Worm (Caenorhabditis elegans) whole organism, L2 larva: Measurements from ENCODE around the gene R12A1.3.

ENCODE experiments used
- R02D3.7 ChIP-seq: fragments of 150-350 bp; optimal IDR thresholded peaks from 2 replicates; lab custom pipeline; 2014; ENCODE audit warnings: missing biosample characterization, missing genetic modification characterization
- Y55F3AM.14 ChIP-seq: fragments of 200-800 bp; sonication (Bioruptor generic); optimal IDR thresholded peaks from 2 replicates; lab custom pipeline; 2018; ENCODE audit warnings: mild to moderate bottlenecking, missing genetic modification characterization, missing compliant biosample characterization
- ZK546.5 ChIP-seq: sonication (generic microtip); optimal IDR thresholded peaks from 2 replicates; lab custom pipeline; 2017; ENCODE audit warnings: missing biosample characterization, missing genetic modification characterization
- ama-1 ChIP-seq: fragments of 150-350 bp; optimal IDR thresholded peaks from 2 replicates; lab custom pipeline; 2018; ENCODE audit warnings: inconsistent platforms
- ceh-82 ChIP-seq: fragments of 150-350 bp; optimal IDR thresholded peaks from 2 replicates; lab custom pipeline; 2014; ENCODE audit warnings: missing biosample characterization, missing genetic modification characterization
- dmd-4 ChIP-seq: sonication (generic microtip); optimal IDR thresholded peaks from 2 replicates; lab custom pipeline; 2017; ENCODE audit warnings: missing biosample characterization, missing genetic modification characterization
- egl-27 ChIP-seq: sonication (generic microtip); optimal IDR thresholded peaks from 3 replicates; lab custom pipeline; 2017; ENCODE audit warnings: missing biosample characterization, missing genetic modification reagents, missing genetic modification characterization
- lsy-2 ChIP-seq, 2 experiments: fragments of 150-350 bp in 1 of 2; sonication (generic microtip) in 1 of 2; optimal IDR thresholded peaks; 2 replicates each; lab custom pipeline; 2014 to 2017; ENCODE audit warnings: missing biosample characterization in 2 of 2, missing genetic modification characterization in 2 of 2
- mdl-1 ChIP-seq, 2 experiments: fragments of 150-350 bp in 1 of 2; sonication (generic microtip) in 1 of 2; optimal IDR thresholded peaks; 2 replicates each; lab custom pipeline; 2017; ENCODE audit warnings: missing biosample characterization in 2 of 2, missing genetic modification characterization in 2 of 2
- nhr-25 ChIP-seq: fragments of 150-350 bp; sonication (generic microtip); optimal IDR thresholded peaks from 3 replicates; lab custom pipeline; 2014; ENCODE audit warnings: missing biosample characterization, missing genetic modification characterization
- nhr-77 ChIP-seq: fragments of 150-350 bp; optimal IDR thresholded peaks from 2 replicates; lab custom pipeline; 2014; ENCODE audit warnings: missing biosample characterization, missing genetic modification characterization
- skn-1 ChIP-seq: sonication (generic microtip); optimal IDR thresholded peaks from 2 replicates; lab custom pipeline; 2017; ENCODE audit warnings: missing biosample characterization, missing genetic modification characterization
- unc-39 ChIP-seq: fragments of 150-350 bp; optimal IDR thresholded peaks from 2 replicates; lab custom pipeline; 2014; ENCODE audit warnings: missing biosample characterization, missing genetic modification characterization
- unc-55 ChIP-seq: fragments of 150-350 bp; sonication (generic microtip); optimal IDR thresholded peaks from 3 replicates; lab custom pipeline; 2014; ENCODE audit warnings: missing biosample characterization, missing genetic modification reagents, missing genetic modification characterization

DNA sequence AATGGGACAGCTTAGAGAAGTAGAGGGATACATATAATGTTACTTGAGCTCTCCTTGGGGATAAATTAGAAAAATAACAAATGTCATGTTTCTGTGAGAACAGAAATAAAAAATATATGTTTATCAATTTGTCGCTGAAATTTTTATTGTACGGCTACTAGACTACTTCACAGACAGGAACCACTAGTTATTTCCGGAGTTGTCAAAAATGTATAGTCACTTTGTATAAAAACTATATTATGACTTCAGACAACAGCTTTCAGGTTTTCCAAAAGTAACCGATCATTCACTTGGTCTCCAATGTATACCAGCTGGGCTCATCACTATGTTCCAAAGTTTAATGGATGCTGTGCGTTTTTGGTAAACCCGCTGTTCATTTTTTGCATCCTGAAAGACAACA, 25.7 kb upstream of the R12A1.3 start, which contains the start of gene srj-23:
- TF ChIP-seq unc-55 (GFP tag; lab: Kevin White, UChicago) (no peak), unc-39 (no peak), Y55F3AM.14 (GFP tag; lab: Kevin White, UChicago) (no peak), skn-1 (no peak), ceh-82 (tag; lab: Kevin White, UChicago) (no peak), mdl-1 (tag; optimal IDR thresholded peaks at IDR 0.05; lab: Kevin White, UChicago) (no peak), ama-1 (lab: Kevin White, UChicago) (no peak), dmd-4 (tag; lab: Kevin White, UChicago) (no peak), nhr-25 (tag; lab: Kevin White, UChicago) (no peak), lsy-2 (tag; optimal IDR thresholded peaks at IDR 0.05; lab: Kevin White, UChicago) (no peak), egl-27 (tag; lab: Kevin White, UChicago) (no peak), nhr-77 (tag; lab: Kevin White, UChicago) (no peak), R02D3.7 (tag; lab: Kevin White, UChicago) (no peak), ZK546.5 (tag; lab: Kevin White, UChicago) (no peak)
